Worm (Caenorhabditis elegans) whole organism, young adult: ENCODE measurements around the gene tag-297.

Experiments
- F57A8.1 ChIP-seq: fragments of 200-800 bp; sonication (Bioruptor generic); optimal IDR thresholded peaks from 2 replicates; lab custom pipeline; 2018; ENCODE audit warnings: mild to moderate bottlenecking, missing genetic modification characterization, moderate library complexity, missing compliant biosample characterization
- atf-7 ChIP-seq: sonication (generic microtip); optimal IDR thresholded peaks from 2 replicates; lab custom pipeline; 2017; ENCODE audit warnings: mild to moderate bottlenecking, missing genetic modification characterization, missing compliant biosample characterization
- chd-7 ChIP-seq: sonication (generic microtip); optimal IDR thresholded peaks from 2 replicates; lab custom pipeline; 2016; ENCODE audit warnings: mild to moderate bottlenecking, missing genetic modification characterization, moderate library complexity, missing compliant biosample characterization
- hmg-20 ChIP-seq: fragments of 200-800 bp; sonication (Bioruptor generic); IDR thresholded peaks from 2 replicates; pipeline ENCODE4 v1.3.6; 2022; ENCODE audit warnings: missing genetic modification reagents, missing genetic modification characterization, missing compliant biosample characterization
- nfya-1 ChIP-seq: sonication (generic microtip); optimal IDR thresholded peaks from 2 replicates; lab custom pipeline; 2017; ENCODE audit warnings: antibody characterized with exemption, missing compliant biosample characterization, missing genetic modification characterization, borderline replicate concordance; ENCODE audit not compliant: insufficient read depth
- snpc-1.1 ChIP-seq: sonication (generic microtip); optimal IDR thresholded peaks from 2 replicates; lab custom pipeline; 2017; ENCODE audit warnings: missing genetic modification characterization, mild to moderate bottlenecking, missing compliant biosample characterization, antibody characterized with exemption, moderate library complexity, missing genotype, missing genetic modification reagents; ENCODE audit not compliant: insufficient read depth

- TF ChIP-seq atf-7 (tag; lab: Kevin White, UChicago) (no peak), F57A8.1 (GFP tag; lab: Kevin White, UChicago) (no peak), snpc-1.1 (no peak), hmg-20 (GFP tag; lab: Robert Waterston, UW) (no peak), chd-7 (tag; lab: Kevin White, UChicago) (no peak), nfya-1 (tag; lab: Kevin White, UChicago) (no peak)
Measured at ce11 chrII:14632823-14633222, 5.4 kb downstream of the tag-297 start, which contains the start of gene C38C6.3.
